Worm (Caenorhabditis elegans): ENCODE measurements around the gene Y37E11AR.7.

DNA sequence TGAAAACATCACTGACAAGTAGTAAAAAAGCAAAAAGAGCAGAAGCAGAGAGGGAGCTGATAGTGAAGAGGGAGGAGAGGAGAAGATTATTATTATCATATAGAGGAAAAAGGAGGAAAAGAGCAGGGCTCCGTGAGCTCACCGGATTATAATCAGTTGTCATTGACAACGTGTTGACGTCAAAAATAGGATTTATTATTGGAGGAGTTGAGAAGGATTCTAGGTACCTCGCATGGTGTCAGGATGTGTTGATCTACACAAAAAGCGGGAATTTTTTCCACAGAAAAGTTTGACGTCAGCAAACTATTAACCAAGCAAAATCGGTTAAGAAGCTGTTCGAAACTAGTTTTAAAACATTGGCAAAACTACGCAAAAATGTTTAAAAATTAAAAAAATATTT lies 18.9 kb upstream of the Y37E11AR.7 start:
- no peak for TF ChIP-seq dao-5 (tag; optimal IDR thresholded peaks at IDR 0.05)
- no peak for TF ChIP-seq him-1 (tag; optimal IDR thresholded peaks at IDR 0.05)
